Fruit fly (Drosophila melanogaster): Measurements from ENCODE around the gene Zif.

Gene Zif

DNA sequence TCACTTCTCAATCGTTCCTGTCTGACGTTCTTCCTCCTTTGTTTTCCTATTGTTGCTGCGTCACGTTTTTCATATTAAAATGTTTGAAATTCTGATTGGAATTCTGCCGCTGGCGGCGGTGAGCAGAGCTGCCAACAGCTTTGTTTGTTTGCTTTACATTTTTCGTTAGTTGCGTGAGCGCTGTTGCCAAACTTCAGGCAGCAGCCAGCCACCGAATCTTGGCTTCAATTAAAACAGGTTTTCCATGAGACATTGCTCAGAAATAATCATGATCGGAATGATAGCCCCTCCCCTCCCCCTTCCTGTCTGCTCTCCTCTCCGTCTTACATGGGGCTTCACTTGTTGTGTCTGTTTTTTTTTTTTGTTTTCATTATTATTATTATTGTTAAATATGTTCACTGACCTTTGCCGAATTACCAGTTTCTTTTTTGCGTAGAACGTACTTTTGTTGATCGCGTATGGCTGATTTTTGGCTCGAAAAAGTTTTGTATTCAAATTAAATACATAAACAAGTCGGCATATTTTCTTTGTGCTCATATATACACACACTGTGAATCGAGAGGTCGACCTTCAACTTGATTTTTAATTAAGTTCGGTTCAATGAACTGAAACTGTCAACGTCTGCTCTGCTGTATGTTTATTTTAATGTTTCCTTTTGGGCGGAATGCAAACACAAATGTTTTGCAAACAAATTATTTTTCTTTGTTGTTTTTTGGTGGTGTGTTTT is 30.6 kb upstream of the Zif start:
- peak; percentile 56 for TF ChIP-seq Snoo (tag; optimal IDR thresholded peaks at IDR 0.05)
- no peak for TF ChIP-seq Ets98B (GFP tag; IDR thresholded peaks at IDR 0.05)
- TF ChIP-seq fd96Ca (GFP tag; IDR thresholded peaks at IDR 0.05), result peak; percentile 49; the same call in 2 of the 3 replicates
- TF ChIP-seq CG15710 (tag; optimal IDR thresholded peaks at IDR 0.05), result no peak
- TF ChIP-seq gl (tag; optimal IDR thresholded peaks at IDR 0.05), result no peak
- peak; percentile 81 for TF ChIP-seq EcR (GFP tag; optimal IDR thresholded peaks at IDR 0.05)
- no peak for TF ChIP-seq CG34367 (tag; optimal IDR thresholded peaks at IDR 0.05)

DNA sequence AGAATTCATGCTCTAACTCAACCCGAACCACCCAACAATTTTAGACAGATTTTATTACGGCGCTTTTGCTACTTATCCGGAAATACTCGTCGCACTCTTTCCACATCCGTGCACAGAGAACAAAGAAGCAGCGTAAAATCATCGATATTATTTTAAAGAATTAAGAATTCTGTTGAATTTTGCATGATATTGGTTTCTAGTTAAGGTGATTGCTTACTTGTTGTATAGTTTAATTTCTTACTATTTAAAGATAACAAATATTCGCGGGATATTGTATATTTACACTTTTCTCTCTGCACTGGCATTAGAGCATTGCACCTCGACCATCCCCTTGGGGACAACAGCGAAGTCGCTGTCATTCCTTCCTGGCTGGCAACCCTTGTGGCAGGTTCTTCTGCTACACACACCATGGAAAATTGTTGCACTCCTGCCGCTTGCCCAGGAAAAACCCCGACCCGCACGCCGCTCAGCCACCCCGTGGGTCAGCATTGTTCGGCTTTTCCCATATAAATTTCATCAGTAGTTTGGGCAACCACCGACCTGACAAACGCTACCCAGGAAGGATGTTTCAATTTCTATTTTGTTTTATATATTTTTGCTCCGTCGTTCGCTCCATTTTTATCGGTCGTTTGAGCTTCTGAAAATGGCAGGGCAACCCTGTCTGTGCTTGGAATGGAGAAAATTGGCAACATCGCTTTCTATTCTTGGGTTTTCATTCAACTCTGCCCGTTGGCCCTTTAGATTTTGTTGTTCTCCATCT is 29.1 kb upstream of the Zif start:
- TF ChIP-seq CG17806 (tag; optimal IDR thresholded peaks at IDR 0.05) (peak; percentile 56), CG8301 (tag; optimal IDR thresholded peaks at IDR 0.05) (peak; percentile 40), CG8159 (tag; optimal IDR thresholded peaks at IDR 0.05) (peak; percentile 65), CG32121 (GFP tag; IDR thresholded peaks at IDR 0.05) (0 out of 2 replicates have a peak, but pooled peaks have one; percentile 38), CG15710 (tag; optimal IDR thresholded peaks at IDR 0.05) (peak; percentile 56), Pif1A (GFP tag; optimal IDR thresholded peaks at IDR 0.05) (peak; percentile 64), CG13204 (GFP tag; optimal IDR thresholded peaks at IDR 0.05) (no peak), Ets98B (GFP tag; IDR thresholded peaks at IDR 0.05) (0 out of 2 replicates have a peak, but pooled peaks have one; percentile 15), Snoo (tag; optimal IDR thresholded peaks at IDR 0.05) (peak; percentile 14), D1 (tag; optimal IDR thresholded peaks at IDR 0.05) (no peak), CG14655 (GFP tag; optimal IDR thresholded peaks at IDR 0.05) (peak; percentile 51), CG12605 (GFP tag; IDR thresholded peaks at IDR 0.05) (no peak), CG4496 (GFP tag; IDR thresholded peaks at IDR 0.05) (no peak), CG34367 (tag; optimal IDR thresholded peaks at IDR 0.05) (peak; percentile 45), Pif1B (GFP tag; optimal IDR thresholded peaks at IDR 0.05) (peak; percentile 30), EcR (GFP tag; optimal IDR thresholded peaks at IDR 0.05) (peak; percentile 9), fd96Ca (GFP tag; IDR thresholded peaks at IDR 0.05) (no peak), CG9948 (tag; optimal IDR thresholded peaks at IDR 0.05) (peak; percentile 45), CG10348 (GFP tag; IDR thresholded peaks at IDR 0.05) (no peak), rn (GFP tag; IDR thresholded peaks at IDR 0.05) (no peak), gl (tag; optimal IDR thresholded peaks at IDR 0.05) (peak; percentile 9)

DNA sequence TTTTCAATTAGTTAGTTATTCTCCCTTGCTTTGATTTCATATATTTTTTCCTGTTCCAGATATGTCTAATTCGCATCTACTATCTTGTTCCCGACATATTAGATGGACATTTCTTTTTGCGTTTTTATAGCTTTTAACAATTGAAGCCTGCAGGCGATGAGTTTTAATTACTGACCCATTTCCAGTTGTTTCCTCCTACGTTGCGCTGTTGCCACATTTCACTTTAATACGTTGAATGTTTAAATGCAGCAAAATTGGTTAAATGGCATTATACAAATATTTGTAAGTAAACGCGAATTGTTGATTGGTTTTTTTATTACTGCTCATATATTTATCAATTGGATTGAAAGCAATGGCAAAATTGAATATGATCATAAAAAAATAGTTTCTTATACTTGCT is 28.0 kb upstream of the Zif start:
- TF ChIP-seq CG9948 (tag; optimal IDR thresholded peaks at IDR 0.05) (no peak), gl (tag; optimal IDR thresholded peaks at IDR 0.05) (no peak)

DNA sequence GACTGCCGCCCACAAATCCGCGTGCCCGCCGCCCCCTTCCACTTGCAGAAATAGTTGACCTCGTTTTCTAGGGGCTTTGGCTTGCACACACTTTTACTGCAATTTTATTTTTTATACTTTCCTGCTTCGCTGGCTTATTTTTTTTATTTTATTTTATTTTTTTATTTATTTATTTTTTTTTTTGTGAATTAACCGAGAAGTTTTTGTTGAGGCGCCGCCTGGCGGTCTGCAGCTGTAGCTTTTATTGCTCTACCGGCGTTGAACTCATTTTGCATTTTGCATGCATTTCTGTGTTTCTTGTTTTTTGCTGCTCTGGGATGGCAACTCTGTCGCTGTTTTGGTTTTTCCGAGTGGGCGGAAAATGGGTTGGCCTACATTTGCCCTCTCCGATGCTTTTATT is 27.2 kb upstream of the Zif start:
- TF ChIP-seq rn (GFP tag; IDR thresholded peaks at IDR 0.05) (no peak), CG10348 (GFP tag; IDR thresholded peaks at IDR 0.05) (no peak), CG32121 (GFP tag; IDR thresholded peaks at IDR 0.05) (peak; percentile 70), CG17806 (tag; optimal IDR thresholded peaks at IDR 0.05) (no peak), fd96Ca (GFP tag; IDR thresholded peaks at IDR 0.05) (peak; percentile 61; the same call in 2 of the 3 replicates), CG34367 (tag; optimal IDR thresholded peaks at IDR 0.05) (no peak), D1 (tag; optimal IDR thresholded peaks at IDR 0.05) (no peak), gl (tag; optimal IDR thresholded peaks at IDR 0.05) (no peak), Snoo (tag; optimal IDR thresholded peaks at IDR 0.05) (no peak), CG12605 (GFP tag; IDR thresholded peaks at IDR 0.05) (peak; percentile 59), Pif1A (GFP tag; optimal IDR thresholded peaks at IDR 0.05) (no peak), CG14655 (GFP tag; optimal IDR thresholded peaks at IDR 0.05) (peak; percentile 1), EcR (GFP tag; optimal IDR thresholded peaks at IDR 0.05) (no peak), Ets98B (GFP tag; IDR thresholded peaks at IDR 0.05) (peak; percentile 62; the same call in 1 of the 2 replicates), CG4496 (GFP tag; IDR thresholded peaks at IDR 0.05) (peak; percentile 68; the same call in 2 of the 3 replicates), CG15710 (tag; optimal IDR thresholded peaks at IDR 0.05) (no peak), CG8159 (tag; optimal IDR thresholded peaks at IDR 0.05) (no peak), CG9948 (tag; optimal IDR thresholded peaks at IDR 0.05) (no peak), CG8301 (tag; optimal IDR thresholded peaks at IDR 0.05) (no peak), CG13204 (GFP tag; optimal IDR thresholded peaks at IDR 0.05) (no peak), Pif1B (GFP tag; optimal IDR thresholded peaks at IDR 0.05) (no peak)

DNA sequence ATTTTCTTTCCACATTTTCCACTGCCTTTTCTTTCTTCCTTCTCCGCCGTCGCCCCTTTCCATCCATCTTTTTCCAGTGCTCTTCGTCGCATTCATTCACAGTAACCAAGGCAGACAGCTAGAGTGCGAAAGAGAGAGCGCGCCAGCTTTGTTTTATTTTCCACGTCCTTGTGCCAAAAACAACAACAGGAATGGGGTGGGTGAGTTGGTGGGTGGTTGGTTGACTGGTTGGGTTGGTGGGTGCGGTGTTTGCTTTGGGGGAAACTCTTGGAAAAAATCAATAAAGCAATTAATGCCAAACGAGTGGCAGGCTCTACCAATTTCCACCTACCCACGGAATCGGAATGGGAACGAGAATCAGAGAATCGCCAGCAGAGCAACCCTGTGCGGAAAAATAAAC is 26.7 kb upstream of the Zif start:
- no peak for TF ChIP-seq CG10348 (GFP tag; IDR thresholded peaks at IDR 0.05)
- no peak for TF ChIP-seq fd96Ca (GFP tag; IDR thresholded peaks at IDR 0.05)
- no peak for TF ChIP-seq CG14655 (GFP tag; optimal IDR thresholded peaks at IDR 0.05)
- peak; percentile 20; the same call in 1 of the 2 replicates for TF ChIP-seq Ets98B (GFP tag; IDR thresholded peaks at IDR 0.05)
- no peak for TF ChIP-seq gl (tag; optimal IDR thresholded peaks at IDR 0.05)
- no peak for TF ChIP-seq rn (GFP tag; IDR thresholded peaks at IDR 0.05)
- TF ChIP-seq CG13204 (GFP tag; optimal IDR thresholded peaks at IDR 0.05), result peak; percentile 34

DNA sequence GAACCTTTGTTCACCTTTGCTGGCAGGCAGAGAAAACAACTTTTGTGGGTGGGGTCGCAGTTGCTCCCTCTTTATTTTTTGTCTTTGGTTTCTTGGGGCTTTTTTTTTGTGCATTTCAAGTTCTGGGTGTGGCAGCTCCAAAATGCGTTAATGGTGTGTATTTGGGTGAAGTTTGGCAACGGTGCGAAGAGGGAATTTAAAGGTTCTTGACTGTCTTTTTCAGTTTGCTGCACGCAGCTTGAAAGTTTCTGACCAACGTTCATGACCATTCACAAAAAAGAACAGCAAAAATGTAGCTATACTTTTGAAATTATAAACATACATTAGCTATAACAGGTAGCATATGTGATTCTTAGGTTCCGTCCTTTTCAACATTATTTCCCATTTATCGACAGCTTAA is 24.6 kb upstream of the Zif start:
- TF ChIP-seq CG15710 (tag; optimal IDR thresholded peaks at IDR 0.05), result no peak
- TF ChIP-seq CG10348 (GFP tag; IDR thresholded peaks at IDR 0.05), result no peak
- no peak for TF ChIP-seq CG8301 (tag; optimal IDR thresholded peaks at IDR 0.05)
- TF ChIP-seq Snoo (tag; optimal IDR thresholded peaks at IDR 0.05), result no peak
- no peak for TF ChIP-seq CG4496 (GFP tag; IDR thresholded peaks at IDR 0.05)
- no peak for TF ChIP-seq CG13204 (GFP tag; optimal IDR thresholded peaks at IDR 0.05)
- TF ChIP-seq D1 (tag; optimal IDR thresholded peaks at IDR 0.05), result no peak
- TF ChIP-seq CG12605 (GFP tag; IDR thresholded peaks at IDR 0.05), result no peak
